Worm (Caenorhabditis elegans) whole organism, L1 larva: ENCODE data around the gene C01B10.11.
A peak's percentile ranks its signal among the peaks of the same experiment; 100 is the strongest.

Source experiments
- C04F5.9 ChIP-seq: sonication (generic microtip); optimal IDR thresholded peaks from 2 replicates; lab custom pipeline; 2016; ENCODE audit warnings: missing genetic modification characterization, missing compliant biosample characterization
- C34B4.2 ChIP-seq: sonication (generic microtip); optimal IDR thresholded peaks from 2 replicates; lab custom pipeline; 2017; ENCODE audit warnings: mild to moderate bottlenecking, missing genetic modification characterization, missing compliant biosample characterization
- Y116A8C.19 ChIP-seq: sonication (generic microtip); optimal IDR thresholded peaks from 2 replicates; lab custom pipeline; 2016; ENCODE audit warnings: missing compliant biosample characterization, missing genetic modification characterization, borderline replicate concordance
- alr-1 ChIP-seq: fragments of 200-800 bp; sonication (Bioruptor generic); optimal IDR thresholded peaks from 2 replicates; lab custom pipeline; 2018; ENCODE audit warnings: borderline replicate concordance, mild to moderate bottlenecking, missing genetic modification characterization, missing compliant biosample characterization
- blmp-1 ChIP-seq: fragments of 150-350 bp; optimal IDR thresholded peaks from 2 replicates; lab custom pipeline; 2014; ENCODE audit warnings: missing biosample characterization, missing genetic modification characterization
- ceh-63 ChIP-seq: fragments of 200-800 bp; sonication (Bioruptor generic); optimal IDR thresholded peaks from 2 replicates; lab custom pipeline; 2018; ENCODE audit warnings: mild to moderate bottlenecking, missing genetic modification characterization, missing compliant biosample characterization
- ceh-8 ChIP-seq: fragments of 200-800 bp; sonication (Bioruptor generic); optimal IDR thresholded peaks from 2 replicates; lab custom pipeline; 2018; ENCODE audit warnings: mild to moderate bottlenecking, missing genetic modification characterization, moderate library complexity, missing compliant biosample characterization
- ceh-88 ChIP-seq: fragments of 200-800 bp; sonication (Bioruptor generic); IDR thresholded peaks from 2 replicates; pipeline ENCODE4 v1.3.6; 2022; ENCODE audit warnings: missing genetic modification characterization, missing compliant biosample characterization
- ceh-90 ChIP-seq: sonication (generic microtip); optimal IDR thresholded peaks from 2 replicates; lab custom pipeline; 2016; ENCODE audit warnings: missing genetic modification characterization, missing compliant biosample characterization
- ces-1 ChIP-seq: fragments of 150-350 bp; optimal IDR thresholded peaks from 2 replicates; lab custom pipeline; 2014; ENCODE audit warnings: missing biosample characterization, missing genetic modification reagents, missing genetic modification characterization
- dpl-1 ChIP-seq, 3 experiments: fragments of 150-350 bp in 2 of 3; sonication (generic microtip) in 1 of 3; optimal IDR thresholded peaks; 2 replicates each; lab custom pipeline; 2014 to 2017; ENCODE audit warnings: missing biosample characterization in 3 of 3, missing genetic modification characterization in 3 of 3, missing genetic modification reagents in 3 of 3
- efl-1 ChIP-seq, 4 experiments: fragments of 150-350 bp; optimal IDR thresholded peaks in 3 of 4; peaks in 1 of 4; 1 replicate in 1 of 4; 2 replicates in 3 of 4; lab custom pipeline; 2014; ENCODE audit warnings: missing biosample characterization in 2 of 4, missing genetic modification characterization in 2 of 4, missing genetic modification reagents in 2 of 4
- efl-3 ChIP-seq: fragments of 200-800 bp; sonication (Bioruptor generic); optimal IDR thresholded peaks from 2 replicates; lab custom pipeline; 2018; ENCODE audit warnings: mild to moderate bottlenecking, missing genetic modification characterization, missing compliant biosample characterization
- elt-3 ChIP-seq, 6 experiments: fragments of 150-350 bp in 1 of 6; sonication (generic microtip); optimal IDR thresholded peaks; 2 replicates each; lab custom pipeline; 2017 to 2018; ENCODE audit warnings: missing biosample characterization in 6 of 6, missing genetic modification characterization in 6 of 6, inconsistent platforms in 1 of 6
- fkh-4 ChIP-seq: sonication (generic microtip); optimal IDR thresholded peaks from 2 replicates; lab custom pipeline; 2016; ENCODE audit warnings: missing compliant biosample characterization, missing genetic modification characterization, borderline replicate concordance
- fkh-8 ChIP-seq: sonication (generic microtip); optimal IDR thresholded peaks from 2 replicates; lab custom pipeline; 2016; ENCODE audit warnings: mild to moderate bottlenecking, missing genetic modification characterization, missing compliant biosample characterization
- fos-1 ChIP-seq: fragments of 150-350 bp; optimal IDR thresholded peaks from 2 replicates; lab custom pipeline; 2014; ENCODE audit warnings: missing biosample characterization, missing genetic modification characterization
- grh-1 ChIP-seq: fragments of 200-800 bp; sonication (Bioruptor generic); IDR thresholded peaks from 2 replicates; pipeline ENCODE4 v1.3.6; 2022; ENCODE audit warnings: missing genetic modification reagents, missing genetic modification characterization, missing compliant biosample characterization
- hlh-17 ChIP-seq: fragments of 200-800 bp; sonication (Bioruptor generic); optimal IDR thresholded peaks from 2 replicates; lab custom pipeline; 2018; ENCODE audit warnings: missing genetic modification characterization, mild to moderate bottlenecking, missing compliant biosample characterization, moderate library complexity, borderline replicate concordance
- hlh-4 ChIP-seq: sonication (generic microtip); optimal IDR thresholded peaks from 2 replicates; lab custom pipeline; 2016; ENCODE audit warnings: mild to moderate bottlenecking, missing genetic modification characterization, missing compliant biosample characterization
- hpl-2 ChIP-seq: fragments of 150-350 bp; optimal IDR thresholded peaks from 2 replicates; lab custom pipeline; 2014; ENCODE audit warnings: missing biosample characterization, missing genetic modification reagents, missing genetic modification characterization
- irx-1 ChIP-seq: sonication (generic microtip); optimal IDR thresholded peaks from 2 replicates; lab custom pipeline; 2016; ENCODE audit warnings: missing genetic modification characterization, missing compliant biosample characterization
- isw-1 ChIP-seq: fragments of 200-800 bp; sonication (Bioruptor generic); IDR thresholded peaks from 2 replicates; pipeline ENCODE4 v1.3.6; 2022; ENCODE audit warnings: missing genetic modification characterization, missing compliant biosample characterization
- lin-13 ChIP-seq: fragments of 150-350 bp; optimal IDR thresholded peaks from 2 replicates; lab custom pipeline; 2014; ENCODE audit warnings: missing biosample characterization, missing genetic modification reagents, missing genetic modification characterization
- lin-14 ChIP-seq: fragments of 200-800 bp; sonication (Bioruptor generic); optimal IDR thresholded peaks from 2 replicates; lab custom pipeline; 2018; ENCODE audit warnings: mild to moderate bottlenecking, missing genetic modification characterization, moderate library complexity, missing compliant biosample characterization
- lin-15B ChIP-seq: fragments of 150-350 bp; sonication (generic microtip); optimal IDR thresholded peaks from 3 replicates; lab custom pipeline; 2014; ENCODE audit warnings: missing biosample characterization, missing genetic modification characterization
- lin-35 ChIP-seq, 2 experiments: fragments of 150-350 bp; optimal IDR thresholded peaks; 2 replicates each; lab custom pipeline; 2014; ENCODE audit warnings: missing biosample characterization in 2 of 2, missing genetic modification characterization in 2 of 2, missing genetic modification reagents in 2 of 2
- mep-1 ChIP-seq: fragments of 150-350 bp; optimal IDR thresholded peaks from 2 replicates; lab custom pipeline; 2014; ENCODE audit warnings: missing biosample characterization, missing genetic modification characterization
- nhr-20 ChIP-seq: sonication (generic microtip); optimal IDR thresholded peaks from 2 replicates; lab custom pipeline; 2016; ENCODE audit warnings: mild to moderate bottlenecking, missing genetic modification characterization, missing compliant biosample characterization
- nhr-237 ChIP-seq: fragments of 150-350 bp; optimal IDR thresholded peaks from 2 replicates; lab custom pipeline; 2014; ENCODE audit warnings: missing biosample characterization, missing genetic modification characterization
- nhr-28 ChIP-seq: fragments of 150-350 bp; optimal IDR thresholded peaks from 2 replicates; lab custom pipeline; 2014; ENCODE audit warnings: missing biosample characterization, missing genetic modification characterization
- nhr-71 ChIP-seq: sonication (generic microtip); optimal IDR thresholded peaks from 2 replicates; lab custom pipeline; 2016; ENCODE audit warnings: mild to moderate bottlenecking, missing genetic modification characterization, moderate library complexity, missing compliant biosample characterization
- nhr-77 ChIP-seq: fragments of 150-350 bp; optimal IDR thresholded peaks from 2 replicates; lab custom pipeline; 2014; ENCODE audit warnings: missing biosample characterization, missing genetic modification characterization
- nhr-84 ChIP-seq: sonication (generic microtip); optimal IDR thresholded peaks from 2 replicates; lab custom pipeline; 2017; ENCODE audit warnings: missing biosample characterization, missing genetic modification characterization
- nhr-90 ChIP-seq: sonication (generic microtip); optimal IDR thresholded peaks from 2 replicates; lab custom pipeline; 2016; ENCODE audit warnings: mild to moderate bottlenecking, missing genetic modification characterization, missing compliant biosample characterization; ENCODE audit not compliant: poor library complexity
- pag-3 ChIP-seq: sonication (generic microtip); optimal IDR thresholded peaks from 2 replicates; lab custom pipeline; 2017; ENCODE audit warnings: missing genetic modification characterization, mild to moderate bottlenecking, missing compliant biosample characterization, antibody characterized with exemption, borderline replicate concordance; ENCODE audit not compliant: insufficient read depth
- pax-3 ChIP-seq: fragments of 200-800 bp; sonication (Bioruptor generic); optimal IDR thresholded peaks from 2 replicates; lab custom pipeline; 2018; ENCODE audit warnings: mild to moderate bottlenecking, missing genetic modification characterization, moderate library complexity, missing compliant biosample characterization
- rnt-1 ChIP-seq: sonication (generic microtip); optimal IDR thresholded peaks from 2 replicates; lab custom pipeline; 2016; ENCODE audit warnings: mild to moderate bottlenecking, missing genetic modification characterization, moderate library complexity, missing compliant biosample characterization
- skn-1 ChIP-seq: fragments of 150-350 bp; optimal IDR thresholded peaks from 2 replicates; lab custom pipeline; 2014; ENCODE audit warnings: missing biosample characterization, missing genetic modification characterization
- snpc-4 ChIP-seq: fragments of 150-350 bp; optimal IDR thresholded peaks from 2 replicates; lab custom pipeline; 2014; ENCODE audit warnings: missing biosample characterization, missing genetic modification characterization
- sup-37 ChIP-seq: fragments of 200-800 bp; sonication (Bioruptor generic); optimal IDR thresholded peaks from 2 replicates; lab custom pipeline; 2018; ENCODE audit warnings: mild to moderate bottlenecking, missing genetic modification characterization, missing compliant biosample characterization
- tbx-2 ChIP-seq: sonication (generic microtip); optimal IDR thresholded peaks from 2 replicates; lab custom pipeline; 2016; ENCODE audit warnings: missing genetic modification characterization, missing compliant biosample characterization
- tlp-1 ChIP-seq: fragments of 150-350 bp; optimal IDR thresholded peaks from 2 replicates; lab custom pipeline; 2014; ENCODE audit warnings: missing biosample characterization, missing genetic modification characterization
- unc-30 ChIP-seq: sonication (generic microtip); optimal IDR thresholded peaks from 2 replicates; lab custom pipeline; 2017; ENCODE audit warnings: missing biosample characterization, missing genetic modification characterization
- unc-62 ChIP-seq: fragments of 150-350 bp; optimal IDR thresholded peaks from 2 replicates; lab custom pipeline; 2014; ENCODE audit warnings: missing biosample characterization, missing genetic modification reagents, missing genetic modification characterization
- unc-86 ChIP-seq: sonication (generic microtip); optimal IDR thresholded peaks from 2 replicates; lab custom pipeline; 2016; ENCODE audit warnings: missing genetic modification characterization, missing compliant biosample characterization
- unc-98 ChIP-seq: fragments of 200-800 bp; sonication (Bioruptor generic); IDR thresholded peaks from 2 replicates; pipeline ENCODE4 v1.3.6; 2022; ENCODE audit warnings: missing genetic modification characterization, missing compliant biosample characterization
- zip-4 ChIP-seq: fragments of 200-800 bp; sonication (Bioruptor generic); optimal IDR thresholded peaks from 2 replicates; lab custom pipeline; 2018; ENCODE audit warnings: mild to moderate bottlenecking, missing genetic modification characterization, moderate library complexity, missing compliant biosample characterization
- ztf-11 ChIP-seq, 2 experiments: sonication (generic microtip); optimal IDR thresholded peaks; 2 replicates each; lab custom pipeline; 2016 to 2017; ENCODE audit warnings: missing genetic modification characterization in 2 of 2, missing biosample characterization in 1 of 2, missing compliant biosample characterization in 1 of 2
- ztf-4 ChIP-seq: fragments of 150-350 bp; optimal IDR thresholded peaks from 2 replicates; lab custom pipeline; 2014; ENCODE audit warnings: missing biosample characterization, missing genetic modification characterization

C01B10.11 gene

DNA sequence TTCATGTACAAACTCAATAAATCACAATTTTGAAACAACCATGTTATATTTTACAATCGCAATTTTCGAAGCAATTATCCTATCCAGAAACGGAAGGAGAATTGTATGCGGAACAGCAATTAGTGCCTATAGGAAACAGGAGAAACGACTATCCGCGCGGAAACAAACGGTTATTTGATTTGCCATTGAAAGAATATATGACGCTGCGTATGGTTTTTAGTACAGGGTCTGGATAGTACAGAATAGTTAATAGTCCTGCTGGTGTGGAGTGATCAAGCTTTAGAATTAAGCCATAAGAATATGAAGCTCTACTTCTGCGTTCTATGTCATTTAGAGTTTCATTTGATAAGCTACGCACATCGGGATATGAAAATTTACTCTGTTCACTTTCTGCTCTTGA, 10.9 kb upstream of the C01B10.11 start:
- TF ChIP-seq blmp-1 (tag; lab: Kevin White, UChicago) (peak; percentile 3), isw-1 (GFP tag; lab: Robert Waterston, UW) (no peak)

ce11 chrIV:6648625-6649024, 9.2 kb upstream of the C01B10.11 start:
- TF ChIP-seq hpl-2 (GFP tag; lab: Kevin White, UChicago) (no peak), ceh-8 (GFP tag; lab: Kevin White, UChicago) (no peak), ceh-88 (no peak), lin-13 (no peak), nhr-28 (no peak), unc-30 (no peak), pag-3 (no peak), ceh-90 (tag; lab: Kevin White, UChicago) (no peak), nhr-71 (tag; lab: Kevin White, UChicago) (no peak), efl-3 (GFP tag; lab: Kevin White, UChicago) (no peak), unc-62 (no peak), fkh-8 (tag; lab: Kevin White, UChicago) (no peak), fos-1 (tag; lab: Kevin White, UChicago) (no peak), grh-1 (no peak), mep-1 (tag; lab: Kevin White, UChicago) (no peak), unc-98 (GFP tag; lab: Robert Waterston, UW) (no peak), alr-1 (tag; lab: Kevin White, UChicago) (no peak), snpc-4 (no peak), hlh-4 (no peak), zip-4 (GFP tag; lab: Kevin White, UChicago) (no peak), lin-14 (GFP tag; lab: Kevin White, UChicago) (peak; percentile 73), tbx-2 (tag; lab: Kevin White, UChicago) (peak; percentile 14), skn-1 (tag; lab: Kevin White, UChicago) (no peak), Y116A8C.19 (tag; lab: Kevin White, UChicago) (no peak), C04F5.9 (no peak), C34B4.2 (no peak), sup-37 (no peak), isw-1 (GFP tag; lab: Robert Waterston, UW) (no peak), efl-1 (optimal IDR thresholded peaks at IDR 0.05; lab: Kevin White, UChicago) (no peak), efl-1 (GFP tag; optimal IDR thresholded peaks at IDR 0.05 in 1 of 2; lab: Kevin White, UChicago) (peak in 1 of 2 experiments; percentile 54), rnt-1 (tag; lab: Kevin White, UChicago) (peak; percentile 15), fkh-4 (no peak), nhr-90 (tag; lab: Kevin White, UChicago) (no peak), unc-86 (no peak), irx-1 (tag; lab: Kevin White, UChicago) (no peak), nhr-237 (no peak), nhr-84 (no peak), dpl-1 (GFP tag; optimal IDR thresholded peaks at IDR 0.05; lab: Kevin White, UChicago) (no peak), ztf-11 (tag; optimal IDR thresholded peaks at IDR 0.05; lab: Kevin White, UChicago) (peak in 1 of 2 experiments; percentile 43), hlh-17 (no peak)

ce11 chrIV:6652479-6653022, 5.2 kb upstream of the C01B10.11 start:
- TF ChIP-seq nhr-77 (tag; lab: Kevin White, UChicago), result no peak
- no peak for TF ChIP-seq rnt-1 (tag; lab: Kevin White, UChicago)
- no peak for TF ChIP-seq lin-35 (GFP tag; optimal IDR thresholded peaks at IDR 0.05; lab: Kevin White, UChicago)
- TF ChIP-seq ceh-63, result no peak
- no peak for TF ChIP-seq ces-1 (GFP tag; lab: Kevin White, UChicago)
- TF ChIP-seq efl-1 (optimal IDR thresholded peaks at IDR 0.05; lab: Kevin White, UChicago), result no peak
- TF ChIP-seq efl-1 (GFP tag; optimal IDR thresholded peaks at IDR 0.05 in 1 of 2; lab: Kevin White, UChicago), result peak in 1 of 2 experiments; percentile 77
- TF ChIP-seq grh-1, result no peak
- peak; percentile 87 for TF ChIP-seq blmp-1 (tag; lab: Kevin White, UChicago)
- peak; percentile 2 for TF ChIP-seq nhr-20 (tag; lab: Kevin White, UChicago)
- TF ChIP-seq nhr-84, result no peak
- no peak for TF ChIP-seq tlp-1 (tag; lab: Kevin White, UChicago)
- TF ChIP-seq pax-3 (tag; lab: Kevin White, UChicago), result no peak
- no peak for TF ChIP-seq nhr-90 (tag; lab: Kevin White, UChicago)
- TF ChIP-seq unc-62, result no peak
- peak in 4 of 6 experiments; percentile 73 to 89 (median 84) for TF ChIP-seq elt-3 (tag; optimal IDR thresholded peaks at IDR 0.05; lab: Kevin White, UChicago)
- TF ChIP-seq lin-15B (tag; lab: Kevin White, UChicago), result no peak
- no peak for TF ChIP-seq ztf-4 (tag; lab: Kevin White, UChicago)
